Worm (Caenorhabditis elegans): ENCODE data around the gene F55G11.1.
A peak's percentile ranks its signal among the peaks of the same experiment; 100 is the strongest.

The F55G11.1 gene

ce11 chrIV:12914532-12915019 lies 31.8 kb downstream of the F55G11.1 start, which contains the start of gene irg-6:
TSS of gene irg-6 (minus strand) at chrIV:12914969.
- no peak for TF ChIP-seq pha-4 (tag; optimal IDR thresholded peaks at IDR 0.05)
- no peak for TF ChIP-seq egl-5 (tag; optimal IDR thresholded peaks at IDR 0.05)

- no peak for TF ChIP-seq nhr-43 (tag; optimal IDR thresholded peaks at IDR 0.05; ENCODE audit: poor library complexity, severe bottlenecking)
- TF ChIP-seq egl-27 (tag; optimal IDR thresholded peaks at IDR 0.05), result no peak
- TF ChIP-seq mml-1 (tag; optimal IDR thresholded peaks at IDR 0.05), result no peak
- peak; percentile 51 for TF ChIP-seq pqm-1 (tag; optimal IDR thresholded peaks at IDR 0.05)
- TF ChIP-seq nhr-28 (tag; optimal IDR thresholded peaks at IDR 0.05), result no peak
- TF ChIP-seq nhr-77 (tag; optimal IDR thresholded peaks at IDR 0.05), result no peak
- TF ChIP-seq elt-2 (tag; optimal IDR thresholded peaks at IDR 0.05), result peak; percentile 72
- no peak for TF ChIP-seq nhr-23 (tag; optimal IDR thresholded peaks at IDR 0.05)
These were observed 34.4 kb downstream of the F55G11.1 start, which contains the start of gene K08D8.5 for ce11 chrIV:12911990-12912389. TSS of gene K08D8.5 (minus strand) at chrIV:12912129.

ce11 chrIV:12909871-12910270 lies 36.5 kb downstream of the F55G11.1 start, which contains the start of gene K08D8.4:
TSS of gene K08D8.4 (minus strand) at chrIV:12909998.
- TF ChIP-seq fkh-2 (tag; optimal IDR thresholded peaks at IDR 0.05) (no peak), elt-2 (tag; optimal IDR thresholded peaks at IDR 0.05) (peak; percentile 78), ceh-9 (tag; optimal IDR thresholded peaks at IDR 0.05) (no peak), pqm-1 (tag; optimal IDR thresholded peaks at IDR 0.05) (peak; percentile 73), tbx-2 (tag; optimal IDR thresholded peaks at IDR 0.05) (no peak), nhr-25 (tag; optimal IDR thresholded peaks at IDR 0.05) (no peak), unc-62 (GFP tag; optimal IDR thresholded peaks at IDR 0.05) (no peak), snpc-4 (tag; optimal IDR thresholded peaks at IDR 0.05) (no peak), nhr-28 (tag; optimal IDR thresholded peaks at IDR 0.05) (no peak)

- no peak for TF ChIP-seq aly-2 (tag; optimal IDR thresholded peaks at IDR 0.05)
- no peak for TF ChIP-seq ama-1 (optimal IDR thresholded peaks at IDR 0.05)
- TF ChIP-seq lin-15B (tag; optimal IDR thresholded peaks at IDR 0.05), result no peak
- TF ChIP-seq skn-1 (tag; optimal IDR thresholded peaks at IDR 0.05), result peak; percentile 69
- no peak for TF ChIP-seq ceh-9 (tag; optimal IDR thresholded peaks at IDR 0.05)
- no peak for TF ChIP-seq sea-2 (GFP tag; optimal IDR thresholded peaks at IDR 0.05)
- TF ChIP-seq pha-4 (tag; optimal IDR thresholded peaks at IDR 0.05), result no peak
- TF ChIP-seq nhr-11 (tag; optimal IDR thresholded peaks at IDR 0.05), result no peak
- TF ChIP-seq elt-1 (tag; optimal IDR thresholded peaks at IDR 0.05), result no peak
- peak; percentile 82 for TF ChIP-seq pqm-1 (tag; optimal IDR thresholded peaks at IDR 0.05)
- TF ChIP-seq elt-2 (tag; optimal IDR thresholded peaks at IDR 0.05), result peak; percentile 80
- TF ChIP-seq ceh-28 (tag; optimal IDR thresholded peaks at IDR 0.05), result no peak
- TF ChIP-seq fkh-10 (GFP tag; optimal IDR thresholded peaks at IDR 0.05), result no peak
- TF ChIP-seq nhr-237 (tag; optimal IDR thresholded peaks at IDR 0.05), result no peak
- TF ChIP-seq nhr-12 (tag; optimal IDR thresholded peaks at IDR 0.05), result no peak
- TF ChIP-seq nhr-76 (tag; optimal IDR thresholded peaks at IDR 0.05), result no peak
- no peak for TF ChIP-seq unc-62 (GFP tag; optimal IDR thresholded peaks at IDR 0.05)
These were observed 39.9 kb downstream of the F55G11.1 start, which contains the start of gene K08D8.3 for ce11 chrIV:12906529-12906928. TSS of gene K08D8.3 (minus strand) at chrIV:12906659.

- TF ChIP-seq snpc-4 (tag; optimal IDR thresholded peaks at IDR 0.05) (no peak), elt-2 (tag; optimal IDR thresholded peaks at IDR 0.05) (peak; percentile 64)
These were observed 42.7 kb downstream of the F55G11.1 start for ce11 chrIV:12903687-12904086.

DNA sequence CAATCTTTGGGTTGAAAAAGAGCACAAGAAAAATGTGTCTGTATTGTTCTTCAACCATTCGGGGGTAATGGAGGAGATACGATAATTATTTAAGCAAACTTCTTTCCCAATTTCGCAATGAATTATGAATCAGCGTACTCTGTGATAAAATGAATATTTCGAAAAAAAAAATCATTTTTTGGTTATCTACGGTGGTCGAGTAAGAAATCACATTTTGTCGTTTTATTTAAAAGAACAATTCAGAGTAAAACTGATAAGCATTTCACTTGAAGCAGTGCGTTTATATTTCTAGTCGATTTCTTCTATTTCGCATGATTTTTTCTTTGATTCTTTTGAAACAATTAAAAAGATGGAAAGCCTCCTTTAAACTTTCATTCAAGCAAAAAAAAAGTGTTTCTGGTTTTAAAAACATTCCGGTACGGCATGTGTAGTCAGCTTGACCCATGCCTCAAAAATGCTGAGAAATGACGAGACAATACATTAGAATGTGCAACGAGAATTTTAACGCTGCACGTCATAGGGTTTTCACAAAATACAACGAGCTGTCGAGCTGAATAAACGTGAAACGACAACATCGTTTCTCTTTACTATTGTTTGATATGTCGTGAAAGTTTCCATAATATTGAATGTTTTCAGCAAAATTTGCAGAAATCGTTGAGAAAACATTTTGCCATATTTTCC lies 43.8 kb downstream of the F55G11.1 start, which contains the start of gene K08D8.2:
Gene K08D8.2, plus strand, starts transcription at position 631 of the 681 bp plus-strand sequence.
- no peak for TF ChIP-seq ZK546.5 (tag; optimal IDR thresholded peaks at IDR 0.05)
- peak; percentile 61 for TF ChIP-seq elt-2 (tag; optimal IDR thresholded peaks at IDR 0.05)
- no peak for TF ChIP-seq unc-39 (tag; optimal IDR thresholded peaks at IDR 0.05)
- TF ChIP-seq nhr-25 (tag; optimal IDR thresholded peaks at IDR 0.05), result no peak

Data from whole organism, L3 larva.